Fruit fly (Drosophila melanogaster): ENCODE measurements around the gene G9a.

G9a gene

DNA sequence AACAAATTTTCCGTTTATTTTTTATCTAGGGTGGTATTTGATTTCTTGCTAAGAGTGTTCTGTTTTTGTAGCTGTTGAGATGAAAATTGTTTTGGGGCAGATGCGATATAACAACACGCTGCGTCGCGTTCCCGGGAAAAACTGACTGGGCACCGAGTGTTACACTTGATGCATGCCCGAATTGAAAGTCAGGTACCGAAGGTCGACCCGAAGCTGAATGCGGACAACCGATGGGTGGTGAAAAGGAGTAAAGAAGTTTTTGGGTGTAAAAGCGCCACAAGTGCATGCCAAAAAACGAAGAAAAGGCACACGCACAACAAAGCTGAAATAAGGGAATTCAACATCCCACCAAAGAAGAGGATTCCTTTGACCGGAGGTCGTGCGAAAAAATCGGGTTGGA lies 49.1 kb downstream of the G9a start, which contains the start of gene CG13375 (continued):
- TF ChIP-seq CG13123 (GFP tag; optimal IDR thresholded peaks at IDR 0.05) = no peak
- no peak for TF ChIP-seq fd64A (GFP tag; optimal IDR thresholded peaks at IDR 0.05)
- no peak for TF ChIP-seq Dad (GFP tag; optimal IDR thresholded peaks at IDR 0.05)
- TF ChIP-seq Ets65A (GFP tag) = peak; percentile 60
- TF ChIP-seq wek (GFP tag; optimal IDR thresholded peaks at IDR 0.05) = no peak
- TF ChIP-seq scrt (GFP tag; optimal IDR thresholded peaks at IDR 0.05) = peak; percentile 7
- TF ChIP-seq NFAT (GFP tag; IDR thresholded peaks at IDR 0.05) = no peak
- no peak for TF ChIP-seq peb (GFP tag; IDR thresholded peaks at IDR 0.05)
- 0 out of 3 replicates have a peak, but pooled peaks have one; percentile 46 for TF ChIP-seq CG2199 (GFP tag; IDR thresholded peaks at IDR 0.05)
- no peak for TF ChIP-seq TFAM (GFP tag; optimal IDR thresholded peaks at IDR 0.05)
- no peak for TF ChIP-seq fd3F (GFP tag; optimal IDR thresholded peaks at IDR 0.05)
- no peak for TF ChIP-seq dmrt11E (tag; optimal IDR thresholded peaks at IDR 0.05)
- TF ChIP-seq CG7357 (GFP tag; IDR thresholded peaks at IDR 0.05) = no peak
- no peak for TF ChIP-seq CG17385 (GFP tag; optimal IDR thresholded peaks at IDR 0.05)
